Fruit fly (Drosophila melanogaster): ENCODE measurements around the gene plh.

plh gene

DNA sequence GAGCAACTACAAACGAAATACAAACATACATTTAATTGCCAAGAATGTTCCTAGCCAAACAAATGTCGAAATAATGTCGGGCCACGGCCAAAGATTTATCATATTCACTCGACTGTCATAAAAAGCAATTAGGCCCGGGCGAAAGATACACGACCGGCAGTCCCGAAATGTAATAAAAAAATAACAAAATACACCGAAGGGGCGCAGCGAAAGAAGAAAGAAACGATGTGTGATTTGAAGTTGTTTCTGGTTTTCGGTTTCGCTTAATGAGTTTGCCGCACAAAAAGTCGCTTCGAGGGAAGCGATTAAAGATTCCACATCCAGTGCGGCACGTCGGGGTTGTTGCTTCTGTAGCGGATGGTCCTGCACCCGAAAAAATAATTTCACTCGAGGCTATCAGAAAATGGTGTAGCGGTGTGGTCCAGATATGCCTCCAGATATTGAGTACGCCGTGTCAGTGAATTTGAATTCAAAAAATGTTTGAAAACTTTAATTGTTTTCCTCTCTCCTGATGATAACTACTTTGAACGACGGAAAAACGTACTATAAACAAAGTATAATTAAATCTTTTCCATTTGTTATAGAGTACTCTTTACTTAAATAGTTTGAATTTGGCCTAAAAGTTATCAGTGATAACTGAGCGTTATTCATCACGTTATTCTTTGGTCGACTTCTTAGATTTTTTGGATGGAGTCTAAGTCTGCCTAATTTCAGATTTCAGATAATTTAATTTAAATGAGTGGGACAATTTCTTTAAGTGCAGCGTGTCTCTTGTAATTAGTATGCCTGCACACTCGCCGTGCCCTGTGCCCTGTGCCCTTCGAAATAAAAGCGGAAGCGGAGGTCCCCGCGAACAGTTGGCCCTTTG, 21.4 kb downstream of the plh start (continued):
- no peak for TF ChIP-seq hkb (optimal IDR thresholded peaks at IDR 0.05)
- TF ChIP-seq hkb (GFP tag; IDR thresholded peaks at IDR 0.05), result no peak
- no peak for TF ChIP-seq CG14965 (GFP tag; optimal IDR thresholded peaks at IDR 0.05; ENCODE audit: borderline replicate concordance)
- no peak for TF ChIP-seq wor (GFP tag; IDR thresholded peaks at IDR 0.05)
- no peak for TF ChIP-seq amos (GFP tag; IDR thresholded peaks at IDR 0.05; ENCODE audit: partially characterized antibody)
- TF ChIP-seq CG42726 (GFP tag; IDR thresholded peaks at IDR 0.05; ENCODE audit: partially characterized antibody), result no peak
- TF ChIP-seq Meics (GFP tag; optimal IDR thresholded peaks at IDR 0.05), result peak; percentile 6
- no peak for TF ChIP-seq CG31388 (GFP tag; optimal IDR thresholded peaks at IDR 0.05)
- TF ChIP-seq CG3407 (GFP tag; optimal IDR thresholded peaks at IDR 0.05), result peak; percentile 40
- peak; percentile 85 for TF ChIP-seq CG7556 (GFP tag; optimal IDR thresholded peaks at IDR 0.05)
- TF ChIP-seq Kr (GFP tag; optimal IDR thresholded peaks at IDR 0.05), result peak; percentile 11
- TF ChIP-seq CG17186 (GFP tag; optimal IDR thresholded peaks at IDR 0.05), result peak; percentile 19
- no peak for TF ChIP-seq CG12071 (GFP tag; optimal IDR thresholded peaks at IDR 0.05)
- 0 out of 3 replicates have a peak, but pooled peaks have one; percentile 18 for TF ChIP-seq H15 (GFP tag; IDR thresholded peaks at IDR 0.05)
- peak; percentile 52 for TF ChIP-seq CG1602 (GFP tag; optimal IDR thresholded peaks at IDR 0.05)
- peak; percentile 62 to 71 for TF ChIP-seq chif (GFP tag; optimal IDR thresholded peaks at IDR 0.05)
- peak; percentile 0 for TF ChIP-seq CG3163 (GFP tag; optimal IDR thresholded peaks at IDR 0.05)
- no peak for TF ChIP-seq zen2 (GFP tag; IDR thresholded peaks at IDR 0.05; ENCODE audit: partially characterized antibody)
- peak; percentile 60 for TF ChIP-seq sqz (GFP tag; optimal IDR thresholded peaks at IDR 0.05)
- TF ChIP-seq lab (GFP tag; optimal IDR thresholded peaks at IDR 0.05), result peak; percentile 3
- TF ChIP-seq Blimp-1 (GFP tag; optimal IDR thresholded peaks at IDR 0.05), result peak; percentile 47
- no peak for TF ChIP-seq nom (GFP tag; optimal IDR thresholded peaks at IDR 0.05)
- TF ChIP-seq CG10959 (GFP tag; IDR thresholded peaks at IDR 0.05), result peak; percentile 46
- TF ChIP-seq Jarid2 (GFP tag; optimal IDR thresholded peaks at IDR 0.05), result no peak
- no peak for TF ChIP-seq CG3847 (GFP tag; IDR thresholded peaks at IDR 0.05)
- no peak for TF ChIP-seq gfzf (GFP tag; optimal IDR thresholded peaks at IDR 0.05)
- peak; percentile 81 for TF ChIP-seq cad (GFP tag; optimal IDR thresholded peaks at IDR 0.05)
- no peak for TF ChIP-seq Doc3 (GFP tag; IDR thresholded peaks at IDR 0.05; ENCODE audit: partially characterized antibody)
- TF ChIP-seq gcm (GFP tag; optimal IDR thresholded peaks at IDR 0.05), result peak; percentile 53
- peak in 1 of 2 experiments; percentile 64 for TF ChIP-seq Hr78 (GFP tag; optimal IDR thresholded peaks at IDR 0.05)
- TF ChIP-seq MESR4 (GFP tag; optimal IDR thresholded peaks at IDR 0.05), result no peak
- no peak for TF ChIP-seq gcm2 (GFP tag; optimal IDR thresholded peaks at IDR 0.05)
- TF ChIP-seq twi (tag; optimal IDR thresholded peaks at IDR 0.05), result peak; percentile 36
- no peak for TF ChIP-seq CG17802 (tag; optimal IDR thresholded peaks at IDR 0.05)
- TF ChIP-seq fd96Cb (tag; optimal IDR thresholded peaks at IDR 0.05), result peak; percentile 58
- TF ChIP-seq tio (GFP tag; optimal IDR thresholded peaks at IDR 0.05), result peak; percentile 74
- no peak for TF ChIP-seq eyg (GFP tag; optimal IDR thresholded peaks at IDR 0.05)
- 0 out of 4 replicates have a peak, but pooled peaks have one; percentile 22 for TF ChIP-seq chinmo (GFP tag; IDR thresholded peaks at IDR 0.05; ENCODE audit: partially characterized antibody)
- peak; percentile 44 for TF ChIP-seq odd (GFP tag; optimal IDR thresholded peaks at IDR 0.05)
- peak; percentile 21 for TF ChIP-seq CG6813 (GFP tag; optimal IDR thresholded peaks at IDR 0.05)
- no peak for TF ChIP-seq BEAF-32 (GFP tag; optimal IDR thresholded peaks at IDR 0.05)
- no peak for TF ChIP-seq emc (GFP tag; optimal IDR thresholded peaks at IDR 0.05)
- no peak for TF ChIP-seq CG7357 (GFP tag; IDR thresholded peaks at IDR 0.05)
- peak; percentile 80 for TF ChIP-seq phol (tag; optimal IDR thresholded peaks at IDR 0.05)
- peak; percentile 58 for TF ChIP-seq Oli (tag; optimal IDR thresholded peaks at IDR 0.05)
- peak; percentile 50 for TF ChIP-seq kni (GFP tag; optimal IDR thresholded peaks at IDR 0.05)
- TF ChIP-seq CG13424 (tag; optimal IDR thresholded peaks at IDR 0.05), result peak; percentile 38
